Worm (Caenorhabditis elegans): Measurements from ENCODE around the gene Y94A7B.11.

ce11 chrV:17805323-17805722 lies 2.9 kb upstream of the Y94A7B.11 start, which contains the start of gene srh-291:
- TF ChIP-seq ref-1 (GFP tag; conservative IDR thresholded peaks at IDR 0.05) = no peak
- TF ChIP-seq T22C8.4 (GFP tag; IDR thresholded peaks at IDR 0.05) = no peak
- TF ChIP-seq flt-1 (GFP tag; IDR thresholded peaks at IDR 0.05) = no peak
- TF ChIP-seq ztf-23 (GFP tag; IDR thresholded peaks at IDR 0.05) = no peak
- no peak for TF ChIP-seq med-1 (GFP tag; optimal IDR thresholded peaks at IDR 0.05; ENCODE audit: insufficient read depth)
- TF ChIP-seq klf-2 (GFP tag; conservative IDR thresholded peaks at IDR 0.05) = no peak
